Fruit fly (Drosophila melanogaster) whole organism, embryonic: ENCODE data around the gene Gr39a.

Experiments used
- Aef1 ChIP-seq: fragments of 200-800 bp; sonication (Bioruptor generic); IDR thresholded peaks from 3 replicates; pipeline ENCODE4 v1.3.6; 2022; ENCODE audit warnings: missing biosample characterization, missing genetic modification characterization
- CG10366 ChIP-seq: fragments of 200-800 bp; sonication (Bioruptor generic); IDR thresholded peaks from 2 replicates; pipeline ENCODE4 v1.3.6; 2022; ENCODE audit warnings: missing biosample characterization, missing genetic modification characterization
- ken ChIP-seq: fragments of 200-800 bp; sonication (Bioruptor generic); IDR thresholded peaks from 3 replicates; pipeline ENCODE4 v1.3.6; 2022; ENCODE audit warnings: missing biosample characterization, missing genetic modification characterization
- pita ChIP-seq: fragments of 200-800 bp; sonication (Bioruptor generic); optimal IDR thresholded peaks from 2 replicates; lab custom pipeline; 2017; ENCODE audit warnings: missing biosample characterization, mild to moderate bottlenecking, missing genetic modification characterization
- sna ChIP-seq: fragments of 200-800 bp; sonication (Bioruptor generic); IDR thresholded peaks from 2 replicates; pipeline ENCODE4 v1.3.6; 2022; ENCODE audit warnings: missing biosample characterization, missing genetic modification characterization; ENCODE audit not compliant: partially characterized antibody

DNA sequence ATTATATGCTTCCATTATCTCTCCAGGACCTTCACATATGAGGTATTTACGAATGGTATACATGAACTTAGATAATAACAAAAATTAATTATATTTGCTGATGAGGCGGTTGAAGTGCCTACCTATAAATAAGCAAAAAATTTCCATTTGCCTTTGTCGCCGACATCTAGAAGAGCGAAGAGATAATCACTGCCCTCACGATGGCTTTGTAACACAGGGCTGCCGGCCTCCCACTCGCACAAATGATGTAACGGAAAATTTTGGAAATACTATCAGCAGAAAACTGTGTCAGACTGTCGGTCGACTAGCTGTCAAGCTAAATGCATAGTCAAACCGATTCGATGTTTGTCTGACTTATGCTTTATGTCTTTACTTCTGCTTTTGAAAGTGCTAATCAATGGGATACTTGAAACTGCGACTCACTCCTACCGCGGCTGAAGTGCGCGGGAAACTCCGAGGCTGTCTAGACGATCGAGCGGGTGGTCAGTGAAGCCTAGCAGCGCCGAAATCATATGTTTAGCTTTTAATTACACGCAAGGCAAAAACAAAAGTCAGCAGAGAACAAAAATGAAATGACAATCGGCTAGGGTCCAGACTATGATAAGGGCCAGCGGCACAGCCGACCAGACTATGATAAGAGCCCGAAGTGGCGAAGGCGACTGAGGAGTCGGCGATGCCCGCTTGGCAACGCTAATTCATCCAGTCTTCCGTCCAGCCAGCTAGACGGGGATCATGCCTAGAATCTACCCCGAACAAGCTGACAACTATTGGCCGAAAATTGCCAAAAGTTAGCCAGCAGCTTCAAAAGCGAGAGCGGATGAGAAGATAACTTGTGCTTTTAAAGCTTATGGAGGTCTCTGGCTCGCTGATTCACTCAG, 13.4 kb downstream of the Gr39a start:
- no peak for TF ChIP-seq Aef1 (GFP tag; lab: Robert Waterston, UW)
- TF ChIP-seq CG10366 (GFP tag; lab: Robert Waterston, UW) = no peak
- TF ChIP-seq sna (GFP tag; lab: Robert Waterston, UW) = no peak
- TF ChIP-seq ken = no peak
- no peak for TF ChIP-seq pita (GFP tag; lab: Kevin White, UChicago)
